Fruit fly (Drosophila melanogaster) whole organism, embryonic: ENCODE results near the gene CG8543.

Experiments used
- Adf1 ChIP-seq: fragments of 200-800 bp; sonication (Bioruptor generic); IDR thresholded peaks from 2 replicates; pipeline ENCODE4 v1.3.6; 2022; ENCODE audit warnings: missing biosample characterization, missing genetic modification characterization
- Atf3 ChIP-seq: fragments of 200-800 bp; sonication (Bioruptor generic); optimal IDR thresholded peaks from 3 replicates; lab custom pipeline; 2016; ENCODE audit warnings: missing biosample characterization, missing genetic modification characterization
- B-H1 ChIP-seq: fragments of 200-800 bp; sonication (Bioruptor generic); IDR thresholded peaks from 3 replicates; pipeline ENCODE4 v1.3.6; 2022; ENCODE audit warnings: missing biosample characterization, missing genetic modification characterization
- CG10979 ChIP-seq: fragments of 200-800 bp; sonication (Bioruptor generic); optimal IDR thresholded peaks from 2 replicates; lab custom pipeline; 2018; ENCODE audit warnings: missing biosample characterization, mild to moderate bottlenecking, missing genetic modification characterization, moderate library complexity
- CG11247 ChIP-seq: fragments of 200-800 bp; sonication (Bioruptor generic); IDR thresholded peaks from 2 replicates; pipeline ENCODE4 v1.3.6; 2022; ENCODE audit warnings: missing biosample characterization, missing genetic modification characterization
- CG11695 ChIP-seq: fragments of 200-800 bp; sonication (Bioruptor generic); IDR thresholded peaks from 3 replicates; pipeline ENCODE4 v1.3.6; 2022; ENCODE audit warnings: missing biosample characterization, missing genetic modification characterization
- CG12236 ChIP-seq: fragments of 200-800 bp; sonication (Bioruptor generic); optimal IDR thresholded peaks from 2 replicates; lab custom pipeline; 2016; ENCODE audit warnings: missing biosample characterization, missing genetic modification characterization
- CG15011 ChIP-seq: fragments of 200-800 bp; sonication (Bioruptor generic); optimal IDR thresholded peaks from 3 replicates; lab custom pipeline; 2018; ENCODE audit warnings: missing biosample characterization, mild to moderate bottlenecking, missing genetic modification characterization
- CG17568 ChIP-seq: fragments of 200-800 bp; sonication (Bioruptor generic); optimal IDR thresholded peaks from 2 replicates; lab custom pipeline; 2018; ENCODE audit warnings: missing biosample characterization, mild to moderate bottlenecking, missing genetic modification characterization, moderate library complexity
- CG2120 ChIP-seq: fragments of 200-800 bp; sonication (Bioruptor generic); optimal IDR thresholded peaks from 3 replicates; lab custom pipeline; 2016; ENCODE audit warnings: missing biosample characterization, missing genetic modification characterization
- CG31224 ChIP-seq: fragments of 200-800 bp; sonication (Bioruptor generic); IDR thresholded peaks from 2 replicates; pipeline ENCODE4 v1.3.6; 2022; ENCODE audit warnings: missing biosample characterization, missing genetic modification characterization
- CG7357 ChIP-seq: fragments of 200-800 bp; sonication (Bioruptor generic); IDR thresholded peaks from 3 replicates; pipeline ENCODE4 v1.3.6; 2022; ENCODE audit warnings: missing biosample characterization, missing genetic modification characterization
- CG8478 ChIP-seq: fragments of >200 bp; optimal IDR thresholded peaks from 2 replicates; lab custom pipeline; 2018
- CrebB ChIP-seq: fragments of 200-800 bp; sonication (Bioruptor generic); optimal IDR thresholded peaks from 3 replicates; lab custom pipeline; 2018; ENCODE audit warnings: missing biosample characterization, mild to moderate bottlenecking, missing genetic modification characterization
- D19B ChIP-seq: fragments of 200-800 bp; sonication (Bioruptor generic); optimal IDR thresholded peaks from 2 replicates; lab custom pipeline; 2017; ENCODE audit warnings: missing biosample characterization, mild to moderate bottlenecking, missing genetic modification characterization
- Deaf1 ChIP-seq: fragments of 200-800 bp; optimal IDR thresholded peaks from 3 replicates; lab custom pipeline; 2019; ENCODE audit warnings: missing biosample characterization, mild to moderate bottlenecking, missing genetic modification characterization, moderate library complexity
- Drgx ChIP-seq: fragments of 200-800 bp; sonication (Bioruptor generic); IDR thresholded peaks from 2 replicates; pipeline ENCODE4 v1.3.6; 2022; ENCODE audit warnings: missing biosample characterization, missing genetic modification characterization
- H15 ChIP-seq: fragments of 200-800 bp; sonication (Bioruptor generic); IDR thresholded peaks from 3 replicates; pipeline ENCODE4 v1.3.6; 2022; ENCODE audit warnings: missing biosample characterization, missing genetic modification characterization
- HLHmδ ChIP-seq: fragments of 200-800 bp; sonication (Bioruptor generic); optimal IDR thresholded peaks from 2 replicates; lab custom pipeline; 2018; ENCODE audit warnings: missing biosample characterization, mild to moderate bottlenecking, missing genetic modification characterization, moderate library complexity
- MBD-R2 ChIP-seq: fragments of 200-800 bp; sonication (Bioruptor generic); IDR thresholded peaks from 2 replicates; pipeline ENCODE4 v1.3.6; 2022; ENCODE audit warnings: missing biosample characterization, missing genetic modification characterization
- Nf-YA ChIP-seq: fragments of 200-800 bp; sonication (Bioruptor generic); IDR thresholded peaks from 2 replicates; pipeline ENCODE4 v1.3.6; 2022; ENCODE audit warnings: missing biosample characterization, missing genetic modification characterization
- Nf-YC ChIP-seq: fragments of 200-800 bp; optimal IDR thresholded peaks from 3 replicates; lab custom pipeline; 2019; ENCODE audit warnings: missing biosample characterization, mild to moderate bottlenecking, missing genetic modification characterization, moderate library complexity
- Opbp ChIP-seq: fragments of 200-800 bp; sonication (Bioruptor generic); IDR thresholded peaks from 3 replicates; pipeline ENCODE4 v1.3.6; 2022; ENCODE audit warnings: missing biosample characterization, missing genetic modification characterization; ENCODE audit not compliant: partially characterized antibody
- Pdp1 ChIP-seq, 2 experiments: fragments of 200-800 bp; sonication (Bioruptor generic); optimal IDR thresholded peaks; 3 replicates each; lab custom pipeline; 2016; ENCODE audit warnings: missing biosample characterization in 2 of 2, missing genetic modification characterization in 2 of 2, mild to moderate bottlenecking in 1 of 2, moderate library complexity in 1 of 2
- Ptx1 ChIP-seq: fragments of 200-800 bp; sonication (Bioruptor generic); IDR thresholded peaks from 2 replicates; pipeline ENCODE4 v1.3.6; 2022; ENCODE audit warnings: missing biosample characterization, missing genetic modification characterization
- Rx ChIP-seq: fragments of 200-800 bp; sonication (Bioruptor generic); IDR thresholded peaks from 2 replicates; pipeline ENCODE4 v1.3.6; 2022; ENCODE audit warnings: missing biosample characterization, missing genetic modification characterization
- abd-A ChIP-seq: fragments of 200-800 bp; sonication (Bioruptor generic); optimal IDR thresholded peaks from 3 replicates; lab custom pipeline; 2019; ENCODE audit warnings: missing biosample characterization, mild to moderate bottlenecking, missing genetic modification characterization, moderate library complexity
- ap ChIP-seq: fragments of 200-800 bp; sonication (Bioruptor generic); IDR thresholded peaks from 2 replicates; pipeline ENCODE4 v1.3.6; 2022; ENCODE audit warnings: missing biosample characterization, missing genetic modification characterization
- dimm ChIP-seq: fragments of 200-800 bp; sonication (Bioruptor generic); IDR thresholded peaks from 2 replicates; pipeline ENCODE4 v1.3.6; 2022; ENCODE audit warnings: missing biosample characterization, missing genetic modification characterization
- dm ChIP-seq: fragments of 200-800 bp; sonication (Bioruptor generic); optimal IDR thresholded peaks from 3 replicates; lab custom pipeline; 2016; ENCODE audit warnings: missing biosample characterization, missing genetic modification characterization
- eve ChIP-seq, 2 experiments: fragments of >200 bp; optimal IDR thresholded peaks; 2 replicates each; lab custom pipeline; 2017; ENCODE audit warnings: missing biosample characterization in 2 of 2, missing genetic modification characterization in 2 of 2
- grau ChIP-seq: fragments of 200-800 bp; optimal IDR thresholded peaks from 3 replicates; lab custom pipeline; 2019; ENCODE audit warnings: missing biosample characterization, mild to moderate bottlenecking, missing genetic modification characterization, moderate library complexity
- hkb ChIP-seq, 2 experiments: fragments of 200-800 bp in 1 of 2; fragments of >200 bp in 1 of 2; sonication (Bioruptor generic) in 1 of 2; IDR thresholded peaks in 1 of 2; optimal IDR thresholded peaks in 1 of 2; 2 replicates each; pipeline versions ENCODE4 v1.3.6 to Lab custom; 2017 to 2022; ENCODE audit warnings: missing biosample characterization in 1 of 2, missing genetic modification characterization in 1 of 2
- kah ChIP-seq: fragments of 200-800 bp; sonication (Bioruptor generic); optimal IDR thresholded peaks from 2 replicates; lab custom pipeline; 2018; ENCODE audit warnings: missing biosample characterization, mild to moderate bottlenecking, missing genetic modification characterization
- kay ChIP-seq: fragments of 200-800 bp; sonication (Bioruptor generic); optimal IDR thresholded peaks from 2 replicates; lab custom pipeline; 2016; ENCODE audit warnings: missing biosample characterization, missing genetic modification characterization
- lilli ChIP-seq: fragments of 200-800 bp; sonication (Bioruptor generic); optimal IDR thresholded peaks from 3 replicates; lab custom pipeline; 2016; ENCODE audit warnings: missing biosample characterization, missing genetic modification characterization
- nmo ChIP-seq: fragments of 200-800 bp; sonication (Bioruptor generic); optimal IDR thresholded peaks from 2 replicates; lab custom pipeline; 2018; ENCODE audit warnings: missing biosample characterization, mild to moderate bottlenecking, missing genetic modification characterization, moderate library complexity
- oc ChIP-seq: fragments of 200-800 bp; sonication (Bioruptor generic); optimal IDR thresholded peaks from 2 replicates; lab custom pipeline; 2018; ENCODE audit warnings: missing biosample characterization, mild to moderate bottlenecking, missing genetic modification characterization, moderate library complexity
- otp ChIP-seq: fragments of 200-800 bp; sonication (Bioruptor generic); IDR thresholded peaks from 3 replicates; pipeline ENCODE4, ENCODE4 v1.3.6; 2022; ENCODE audit warnings: missing biosample characterization, missing genetic modification characterization
- schlank ChIP-seq: fragments of 200-800 bp; sonication (Bioruptor generic); optimal IDR thresholded peaks from 2 replicates; lab custom pipeline; 2018; ENCODE audit warnings: missing biosample characterization, mild to moderate bottlenecking, missing genetic modification characterization
- sna ChIP-seq: fragments of 200-800 bp; sonication (Bioruptor generic); IDR thresholded peaks from 2 replicates; pipeline ENCODE4 v1.3.6; 2022; ENCODE audit warnings: missing biosample characterization, missing genetic modification characterization; ENCODE audit not compliant: partially characterized antibody
- sr ChIP-seq: fragments of 200-800 bp; sonication (Bioruptor generic); IDR thresholded peaks from 3 replicates; pipeline ENCODE4 v1.3.6; 2022; ENCODE audit warnings: missing biosample characterization, missing genetic modification characterization
- stwl ChIP-seq: fragments of 200-800 bp; sonication (Bioruptor generic); optimal IDR thresholded peaks from 3 replicates; lab custom pipeline; 2018; ENCODE audit warnings: missing biosample characterization, mild to moderate bottlenecking, missing genetic modification characterization, moderate library complexity
- sug ChIP-seq: fragments of 200-800 bp; optimal IDR thresholded peaks from 2 replicates; lab custom pipeline; 2019; ENCODE audit warnings: missing biosample characterization, mild to moderate bottlenecking, missing genetic modification characterization, moderate library complexity
- tio ChIP-seq: fragments of 200-800 bp; sonication (Bioruptor generic); optimal IDR thresholded peaks from 2 replicates; lab custom pipeline; 2017; ENCODE audit warnings: missing biosample characterization, missing genetic modification characterization, inconsistent platforms
- twi ChIP-seq: fragments of 200-800 bp; optimal IDR thresholded peaks from 2 replicates; lab custom pipeline; 2019; ENCODE audit warnings: missing biosample characterization, mild to moderate bottlenecking, missing genetic modification characterization, moderate library complexity
- yki ChIP-seq: fragments of >200 bp; optimal IDR thresholded peaks from 3 replicates; lab custom pipeline; 2018
- z ChIP-seq: fragments of 200-800 bp; sonication (Bioruptor generic); IDR thresholded peaks from 3 replicates; pipeline ENCODE4 v1.3.6; 2022; ENCODE audit warnings: missing biosample characterization, missing genetic modification characterization

Gene CG8543

DNA sequence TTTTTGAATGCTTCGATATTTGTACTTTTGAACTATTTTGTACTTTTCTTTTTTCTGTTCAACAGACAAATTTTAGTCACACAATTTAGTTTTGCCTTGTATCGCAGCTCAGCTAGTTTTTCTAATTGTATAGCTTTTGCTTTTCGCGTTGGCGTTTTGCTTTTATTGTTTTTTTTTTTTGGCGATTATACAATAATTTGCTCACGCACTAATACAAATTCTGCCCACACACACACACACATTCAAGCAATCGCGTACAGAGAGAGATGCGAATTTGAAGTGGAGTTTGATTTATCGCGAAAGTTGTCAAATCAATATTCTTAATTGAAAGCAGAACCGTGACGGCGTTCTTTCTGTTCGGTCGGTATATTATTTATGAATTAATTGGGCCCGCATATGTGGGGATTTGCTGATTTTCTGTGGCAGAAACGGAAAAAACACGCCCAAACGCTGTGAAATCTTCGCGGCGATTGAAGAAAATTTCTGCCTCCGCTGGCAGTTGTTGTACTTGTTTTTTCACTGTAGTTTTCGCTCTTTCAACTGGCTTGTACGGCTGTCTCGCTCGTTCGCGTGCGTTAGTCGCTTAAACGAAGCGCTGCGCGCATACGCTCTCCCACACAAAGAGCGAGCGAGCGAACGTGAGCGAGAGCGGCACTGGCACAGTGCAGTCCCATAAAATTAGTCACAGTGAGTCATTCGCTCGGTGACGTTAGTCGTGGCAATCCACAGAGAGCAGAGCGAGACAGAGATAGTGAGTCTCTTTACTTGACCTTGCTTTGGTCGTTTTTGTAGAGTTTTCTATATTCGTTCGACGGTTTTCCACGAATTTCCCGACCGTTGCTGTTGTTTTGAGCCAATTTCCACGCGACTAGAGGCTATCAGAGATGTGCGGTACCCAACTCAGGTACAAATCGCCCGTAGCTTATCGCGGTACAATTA, 35.1 kb downstream of the CG8543 start, which contains the start of gene Rac2 (continued):
- peak; percentile 16 for TF ChIP-seq HLHmδ (GFP tag; lab: Kevin White, UChicago)
- TF ChIP-seq B-H1 (GFP tag; lab: Robert Waterston, UW) = no peak
- TF ChIP-seq Deaf1 (tag; lab: Kevin White, UChicago) = peak; percentile 79
- TF ChIP-seq abd-A (tag; lab: Kevin White, UChicago) = peak; percentile 58
- TF ChIP-seq grau (tag; lab: Kevin White, UChicago) = peak; percentile 90
- TF ChIP-seq Nf-YA = 0 out of 2 replicates have a peak, but pooled peaks have one; percentile 31
- peak in 1 of 2 experiments; percentile 96 for TF ChIP-seq Pdp1 (GFP tag; optimal IDR thresholded peaks at IDR 0.05; lab: Kevin White, UChicago)
- TF ChIP-seq Atf3 (GFP tag; lab: Kevin White, UChicago) = peak; percentile 57
- peak in 1 of 2 experiments; percentile 60 for TF ChIP-seq eve (GFP tag; optimal IDR thresholded peaks at IDR 0.05; lab: Kevin White, UChicago)
- no peak for TF ChIP-seq CG15011
- peak; percentile 54 for TF ChIP-seq sug
- TF ChIP-seq kah (GFP tag; lab: Kevin White, UChicago) = peak; percentile 23
- no peak for TF ChIP-seq CG12236
- peak; percentile 38 for TF ChIP-seq CG17568 (GFP tag; lab: Kevin White, UChicago)
- 0 out of 2 replicates have a peak, but pooled peaks have one; percentile 16 for TF ChIP-seq Rx (GFP tag; lab: Robert Waterston, UW)
- TF ChIP-seq CG7357 (GFP tag; lab: Robert Waterston, UW) = 0 out of 3 replicates have a peak, but pooled peaks have one; percentile 13
- TF ChIP-seq twi (tag; lab: Kevin White, UChicago) = peak; percentile 14
- TF ChIP-seq dm = peak; percentile 26
- peak; percentile 44 for TF ChIP-seq Nf-YC (tag; lab: Kevin White, UChicago)
- TF ChIP-seq tio (GFP tag; lab: Kevin White, UChicago) = no peak
- TF ChIP-seq CG11695 (GFP tag; lab: Robert Waterston, UW) = 0 out of 3 replicates have a peak, but pooled peaks have one; percentile 27
- peak; percentile 60 for TF ChIP-seq stwl (tag; lab: Kevin White, UChicago)
- 0 out of 2 replicates have a peak, but pooled peaks have one; percentile 13 for TF ChIP-seq CG31224 (GFP tag; lab: Robert Waterston, UW)
- TF ChIP-seq Drgx (GFP tag; lab: Robert Waterston, UW) = peak; percentile 22
- peak; percentile 22 for TF ChIP-seq CG10979 (tag; lab: Kevin White, UChicago)
- TF ChIP-seq nmo = no peak
- peak; percentile 91 for TF ChIP-seq CG8478
- no peak for TF ChIP-seq schlank (tag; lab: Kevin White, UChicago)
- peak; percentile 51; the same call in 1 of the 3 replicates for TF ChIP-seq otp (GFP tag; lab: Robert Waterston, UW)
- TF ChIP-seq sr (GFP tag; lab: Robert Waterston, UW) = peak; percentile 67
- TF ChIP-seq CrebB (tag; lab: Kevin White, UChicago) = peak; percentile 11
- TF ChIP-seq dimm = no peak
- peak; percentile 85 for TF ChIP-seq z (GFP tag; lab: Robert Waterston, UW)
- TF ChIP-seq lilli (GFP tag; lab: Kevin White, UChicago) = peak; percentile 45
- no peak for TF ChIP-seq hkb (optimal IDR thresholded peaks at IDR 0.05; lab: Kevin White, UChicago)
- TF ChIP-seq hkb (GFP tag; IDR thresholded peaks at IDR 0.05; lab: Robert Waterston, UW) = peak; percentile 45
- 0 out of 2 replicates have a peak, but pooled peaks have one; percentile 21 for TF ChIP-seq MBD-R2
- TF ChIP-seq D19B (GFP tag; lab: Kevin White, UChicago) = no peak
- peak; percentile 53; the same call in 2 of the 3 replicates for TF ChIP-seq Opbp
- TF ChIP-seq H15 (GFP tag; lab: Robert Waterston, UW) = no peak
- TF ChIP-seq CG2120 = peak; percentile 38
- TF ChIP-seq Adf1 = peak; percentile 65
- 0 out of 2 replicates have a peak, but pooled peaks have one; percentile 24 for TF ChIP-seq ap (GFP tag; lab: Robert Waterston, UW)
- TF ChIP-seq sna (GFP tag; lab: Robert Waterston, UW) = 0 out of 2 replicates have a peak, but pooled peaks have one; percentile 46
- peak; percentile 38 for TF ChIP-seq oc (tag; lab: Kevin White, UChicago)
- TF ChIP-seq Ptx1 (GFP tag; lab: Robert Waterston, UW) = peak; percentile 30; the same call in 1 of the 2 replicates
- peak; percentile 100 for TF ChIP-seq kay (GFP tag; lab: Kevin White, UChicago)
- TF ChIP-seq yki = peak; percentile 95
- 0 out of 2 replicates have a peak, but pooled peaks have one; percentile 4 for TF ChIP-seq CG11247 (GFP tag; lab: Robert Waterston, UW)
